Worm (Caenorhabditis elegans) whole organism, L3 larva: ENCODE data around the gene dis-3.
A peak's percentile ranks its signal among the peaks of the same experiment; 100 is the strongest.

Experiments
- R02D3.7 ChIP-seq: fragments of 150-350 bp; optimal IDR thresholded peaks from 2 replicates; lab custom pipeline; 2014; ENCODE audit warnings: missing biosample characterization, missing genetic modification characterization
- ZK546.5 ChIP-seq: sonication (generic microtip); optimal IDR thresholded peaks from 2 replicates; lab custom pipeline; 2017; ENCODE audit warnings: missing biosample characterization, missing genetic modification characterization
- aly-2 ChIP-seq: fragments of 150-350 bp; optimal IDR thresholded peaks from 2 replicates; lab custom pipeline; 2014; ENCODE audit warnings: missing biosample characterization, missing genetic modification characterization
- ama-1 ChIP-seq: fragments of 150-350 bp; optimal IDR thresholded peaks from 2 replicates; lab custom pipeline; 2018
- ceh-16 ChIP-seq: sonication (generic microtip); optimal IDR thresholded peaks from 2 replicates; lab custom pipeline; 2017; ENCODE audit warnings: missing biosample characterization, missing genetic modification characterization
- ceh-28 ChIP-seq: fragments of 150-350 bp; optimal IDR thresholded peaks from 2 replicates; lab custom pipeline; 2014; ENCODE audit warnings: missing biosample characterization, missing genetic modification reagents, missing genetic modification characterization
- ceh-82 ChIP-seq: fragments of 150-350 bp; optimal IDR thresholded peaks from 2 replicates; lab custom pipeline; 2014; ENCODE audit warnings: missing biosample characterization, missing genetic modification characterization
- ceh-9 ChIP-seq: sonication (generic microtip); optimal IDR thresholded peaks from 2 replicates; lab custom pipeline; 2018; ENCODE audit warnings: missing biosample characterization, missing genetic modification characterization
- daf-12 ChIP-seq: fragments of 150-350 bp; optimal IDR thresholded peaks from 2 replicates; lab custom pipeline; 2014; ENCODE audit warnings: missing biosample characterization, missing genetic modification reagents, missing genetic modification characterization
- egl-5 ChIP-seq: fragments of 150-350 bp; optimal IDR thresholded peaks from 2 replicates; lab custom pipeline; 2017; ENCODE audit warnings: missing biosample characterization, missing genetic modification reagents, missing genetic modification characterization, inconsistent platforms
- elt-2 ChIP-seq: sonication (generic microtip); optimal IDR thresholded peaks from 2 replicates; lab custom pipeline; 2016; ENCODE audit warnings: missing genetic modification reagents, mild to moderate bottlenecking, missing genetic modification characterization, missing compliant biosample characterization
- elt-3 ChIP-seq, 3 experiments: fragments of 150-350 bp in 1 of 3; sonication (generic microtip) in 2 of 3; optimal IDR thresholded peaks; 2 replicates in 2 of 3; 4 replicates in 1 of 3; lab custom pipeline; 2014 to 2017; ENCODE audit warnings: missing biosample characterization in 3 of 3, missing genetic modification characterization in 3 of 3
- eor-1 ChIP-seq, 2 experiments: fragments of 150-350 bp; optimal IDR thresholded peaks; 2 replicates each; lab custom pipeline; 2014 to 2018; ENCODE audit warnings: missing biosample characterization in 2 of 2, missing genetic modification characterization in 2 of 2
- fkh-2 ChIP-seq: fragments of 150-350 bp; optimal IDR thresholded peaks from 2 replicates; lab custom pipeline; 2014; ENCODE audit warnings: missing biosample characterization, missing genetic modification reagents, missing genetic modification characterization
- fos-1 ChIP-seq: fragments of 150-350 bp; optimal IDR thresholded peaks from 2 replicates; lab custom pipeline; 2014; ENCODE audit warnings: missing biosample characterization, missing genetic modification characterization
- hmg-11 ChIP-seq: sonication (generic microtip); optimal IDR thresholded peaks from 2 replicates; lab custom pipeline; 2016; ENCODE audit warnings: missing genetic modification characterization, missing compliant biosample characterization
- jun-1 ChIP-seq: fragments of 150-350 bp; optimal IDR thresholded peaks from 2 replicates; lab custom pipeline; 2014; ENCODE audit warnings: missing biosample characterization, missing genetic modification reagents, missing genetic modification characterization
- lin-15B ChIP-seq: fragments of 150-350 bp; optimal IDR thresholded peaks from 2 replicates; lab custom pipeline; 2014; ENCODE audit warnings: missing biosample characterization, missing genetic modification characterization
- lin-39 ChIP-seq: fragments of 150-350 bp; optimal IDR thresholded peaks from 2 replicates; lab custom pipeline; 2018; ENCODE audit warnings: missing biosample characterization, missing genetic modification reagents, missing genetic modification characterization
- lsy-12 ChIP-seq: sonication (generic microtip); optimal IDR thresholded peaks from 2 replicates; lab custom pipeline; 2016; ENCODE audit warnings: mild to moderate bottlenecking, missing genetic modification characterization, missing compliant biosample characterization
- mdl-1 ChIP-seq: fragments of 150-350 bp; optimal IDR thresholded peaks from 2 replicates; lab custom pipeline; 2014; ENCODE audit warnings: missing biosample characterization, missing genetic modification characterization
- nfya-1 ChIP-seq: sonication (generic microtip); optimal IDR thresholded peaks from 2 replicates; lab custom pipeline; 2017; ENCODE audit warnings: missing genetic modification characterization, mild to moderate bottlenecking, missing compliant biosample characterization, antibody characterized with exemption, moderate library complexity; ENCODE audit not compliant: insufficient read depth
- nhr-11 ChIP-seq: fragments of 150-350 bp; optimal IDR thresholded peaks from 2 replicates; lab custom pipeline; 2014; ENCODE audit warnings: missing biosample characterization, missing genetic modification characterization
- nhr-12 ChIP-seq: fragments of 150-350 bp; optimal IDR thresholded peaks from 2 replicates; lab custom pipeline; 2014; ENCODE audit warnings: missing biosample characterization, missing genetic modification characterization
- nhr-23 ChIP-seq: fragments of 150-350 bp; optimal IDR thresholded peaks from 2 replicates; lab custom pipeline; 2014; ENCODE audit warnings: missing biosample characterization, missing genetic modification reagents, missing genetic modification characterization
- nhr-237 ChIP-seq: fragments of 150-350 bp; optimal IDR thresholded peaks from 2 replicates; lab custom pipeline; 2014; ENCODE audit warnings: missing biosample characterization, missing genetic modification characterization
- nhr-25 ChIP-seq: sonication (generic microtip); optimal IDR thresholded peaks from 2 replicates; lab custom pipeline; 2017; ENCODE audit warnings: missing biosample characterization, missing genetic modification characterization
- nhr-28 ChIP-seq: fragments of 150-350 bp; optimal IDR thresholded peaks from 2 replicates; lab custom pipeline; 2014; ENCODE audit warnings: missing biosample characterization, missing genetic modification characterization
- nhr-43 ChIP-seq: sonication (generic microtip); optimal IDR thresholded peaks from 2 replicates; lab custom pipeline; 2016; ENCODE audit warnings: mild to moderate bottlenecking, missing genetic modification characterization, missing compliant biosample characterization; ENCODE audit not compliant: poor library complexity, severe bottlenecking
- nhr-67 ChIP-seq: fragments of 150-350 bp; optimal IDR thresholded peaks from 2 replicates; lab custom pipeline; 2014; ENCODE audit warnings: missing biosample characterization, missing genetic modification characterization
- nhr-76 ChIP-seq: fragments of 150-350 bp; sonication (generic microtip); optimal IDR thresholded peaks from 5 replicates; lab custom pipeline; 2014; ENCODE audit warnings: missing biosample characterization, missing genetic modification characterization
- nhr-77 ChIP-seq: fragments of 150-350 bp; optimal IDR thresholded peaks from 2 replicates; lab custom pipeline; 2014; ENCODE audit warnings: missing biosample characterization, missing genetic modification characterization
- pha-4 ChIP-seq: fragments of 150-350 bp; optimal IDR thresholded peaks from 2 replicates; lab custom pipeline; 2014; ENCODE audit warnings: missing biosample characterization, missing genetic modification reagents, missing genetic modification characterization
- pqm-1 ChIP-seq: fragments of 150-350 bp; optimal IDR thresholded peaks from 2 replicates; lab custom pipeline; 2017; ENCODE audit warnings: missing biosample characterization, missing genetic modification characterization, inconsistent platforms
- sea-2 ChIP-seq: fragments of 150-350 bp; sonication (generic microtip); optimal IDR thresholded peaks from 4 replicates; lab custom pipeline; 2014; ENCODE audit warnings: missing biosample characterization, missing genetic modification reagents, missing genetic modification characterization
- skn-1 ChIP-seq: fragments of 150-350 bp; optimal IDR thresholded peaks from 2 replicates; lab custom pipeline; 2014; ENCODE audit warnings: missing biosample characterization, missing genetic modification characterization
- snpc-4 ChIP-seq: fragments of 150-350 bp; optimal IDR thresholded peaks from 2 replicates; lab custom pipeline; 2014; ENCODE audit warnings: missing biosample characterization, missing genetic modification characterization
- tbx-2 ChIP-seq: sonication (generic microtip); optimal IDR thresholded peaks from 2 replicates; lab custom pipeline; 2016; ENCODE audit warnings: mild to moderate bottlenecking, missing genetic modification characterization, missing compliant biosample characterization
- unc-39 ChIP-seq: sonication (generic microtip); optimal IDR thresholded peaks from 4 replicates; lab custom pipeline; 2017; ENCODE audit warnings: missing biosample characterization, missing genetic modification characterization
- zag-1 ChIP-seq: fragments of 150-350 bp; optimal IDR thresholded peaks from 2 replicates; lab custom pipeline; 2014; ENCODE audit warnings: missing biosample characterization, missing genetic modification characterization
- ztf-11 ChIP-seq: fragments of 150-350 bp; optimal IDR thresholded peaks from 2 replicates; lab custom pipeline; 2014; ENCODE audit warnings: missing biosample characterization, missing genetic modification characterization
- ztf-4 ChIP-seq: fragments of 150-350 bp; optimal IDR thresholded peaks from 2 replicates; lab custom pipeline; 2014; ENCODE audit warnings: missing biosample characterization, missing genetic modification characterization

The dis-3 gene

DNA sequence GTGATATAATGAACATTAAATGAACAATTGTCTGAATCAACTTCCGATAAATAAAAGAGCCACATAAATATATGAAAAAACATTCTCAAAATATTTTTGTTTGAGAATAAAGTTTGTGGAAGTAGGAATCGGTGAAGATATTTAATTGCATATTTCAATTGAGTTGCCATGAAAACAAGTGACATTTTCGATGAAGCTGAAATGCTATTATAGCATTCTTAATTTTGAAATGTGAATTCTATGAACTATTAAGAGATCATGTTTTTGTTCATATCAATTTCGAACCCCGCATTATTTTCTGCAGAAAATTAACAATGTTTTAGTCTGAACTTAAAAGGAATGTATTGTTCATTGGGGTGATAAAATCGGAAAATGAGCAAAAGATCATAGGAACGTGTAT is 25.2 kb downstream of the dis-3 start, which contains the start of gene irld-21:
TSS of gene irld-21 (minus strand) at position 101 of the 400 bp plus-strand sequence.
- no peak for TF ChIP-seq ceh-28 (tag; lab: Kevin White, UChicago)
- TF ChIP-seq nfya-1 (tag; lab: Kevin White, UChicago): no peak
- TF ChIP-seq ceh-16 (tag; lab: Kevin White, UChicago): no peak
- no peak for TF ChIP-seq zag-1 (tag; lab: Kevin White, UChicago)
- no peak for TF ChIP-seq nhr-28
- no peak for TF ChIP-seq nhr-76
- TF ChIP-seq tbx-2: no peak

DNA sequence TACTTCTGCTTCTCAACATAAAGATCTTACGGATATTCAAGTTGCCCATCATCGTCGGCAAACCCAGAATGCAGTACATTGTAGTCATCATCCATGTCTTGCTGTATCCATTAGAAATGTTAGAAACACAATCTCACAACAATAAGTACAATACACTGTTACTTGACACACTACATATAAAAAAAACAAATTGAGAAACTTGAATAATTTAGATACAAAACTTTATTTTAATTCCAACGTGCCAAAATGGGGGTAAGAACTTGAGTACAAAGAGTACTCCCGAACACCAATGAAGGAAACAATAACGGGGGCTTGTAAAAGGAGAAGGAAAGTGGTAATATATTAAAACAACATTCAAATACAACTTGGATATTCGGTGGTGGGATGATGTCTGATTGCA is 29.5 kb downstream of the dis-3 start, which contains the start of gene ctf-18:
TSS of gene ctf-18 (minus strand) at position 101 of the 400 bp plus-strand sequence.
- no peak for TF ChIP-seq jun-1 (tag; lab: Kevin White, UChicago)
- no peak for TF ChIP-seq fkh-2 (tag; lab: Kevin White, UChicago)
- no peak for TF ChIP-seq nhr-23
- TF ChIP-seq tbx-2: no peak
- TF ChIP-seq R02D3.7 (tag; lab: Kevin White, UChicago): no peak
- no peak for TF ChIP-seq ztf-4 (tag; lab: Kevin White, UChicago)
- TF ChIP-seq nhr-43: no peak
- no peak for TF ChIP-seq ama-1 (lab: Kevin White, UChicago)
- TF ChIP-seq ZK546.5 (tag; lab: Kevin White, UChicago): no peak
- TF ChIP-seq hmg-11 (tag; lab: Kevin White, UChicago): no peak
- TF ChIP-seq ceh-82 (tag; lab: Kevin White, UChicago): no peak
- no peak for TF ChIP-seq nhr-76
- TF ChIP-seq lin-39 (tag; lab: Kevin White, UChicago): no peak
- no peak for TF ChIP-seq daf-12 (tag; lab: Kevin White, UChicago)
- TF ChIP-seq unc-39 (tag; lab: Kevin White, UChicago): no peak
- TF ChIP-seq nhr-67 (tag; lab: Kevin White, UChicago): no peak
- TF ChIP-seq eor-1 (tag; optimal IDR thresholded peaks at IDR 0.05; lab: Kevin White, UChicago): no peak

DNA sequence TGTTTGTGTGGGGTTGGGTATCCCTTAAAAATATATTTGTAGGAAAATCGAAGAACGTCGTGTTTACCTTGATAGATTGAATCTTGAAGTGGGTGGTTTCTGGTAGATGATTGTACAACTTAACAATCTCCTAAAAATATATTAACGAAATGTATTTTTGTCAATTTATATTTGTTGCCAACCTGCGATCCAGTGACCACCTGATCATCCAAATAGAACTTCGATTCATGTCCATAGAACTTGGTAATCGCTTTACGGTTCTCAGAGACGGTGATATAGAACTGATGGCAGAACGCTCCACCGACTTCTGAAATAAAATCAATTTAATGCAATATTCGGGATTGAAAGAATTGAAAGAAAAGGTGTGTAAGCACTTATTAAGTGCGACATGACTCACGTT is 31.4 kb downstream of the dis-3 start:
- TF ChIP-seq snpc-4 (tag; lab: Kevin White, UChicago) (no peak), ceh-16 (tag; lab: Kevin White, UChicago) (no peak), daf-12 (tag; lab: Kevin White, UChicago) (no peak), nhr-11 (no peak), zag-1 (tag; lab: Kevin White, UChicago) (no peak), sea-2 (no peak), hmg-11 (tag; lab: Kevin White, UChicago) (no peak), jun-1 (tag; lab: Kevin White, UChicago) (no peak), egl-5 (no peak), elt-3 (tag; optimal IDR thresholded peaks at IDR 0.05; lab: Kevin White, UChicago) (no peak), eor-1 (tag; optimal IDR thresholded peaks at IDR 0.05; lab: Kevin White, UChicago) (no peak), nhr-23 (no peak), nhr-77 (tag; lab: Kevin White, UChicago) (no peak), mdl-1 (tag; lab: Kevin White, UChicago) (no peak)

DNA sequence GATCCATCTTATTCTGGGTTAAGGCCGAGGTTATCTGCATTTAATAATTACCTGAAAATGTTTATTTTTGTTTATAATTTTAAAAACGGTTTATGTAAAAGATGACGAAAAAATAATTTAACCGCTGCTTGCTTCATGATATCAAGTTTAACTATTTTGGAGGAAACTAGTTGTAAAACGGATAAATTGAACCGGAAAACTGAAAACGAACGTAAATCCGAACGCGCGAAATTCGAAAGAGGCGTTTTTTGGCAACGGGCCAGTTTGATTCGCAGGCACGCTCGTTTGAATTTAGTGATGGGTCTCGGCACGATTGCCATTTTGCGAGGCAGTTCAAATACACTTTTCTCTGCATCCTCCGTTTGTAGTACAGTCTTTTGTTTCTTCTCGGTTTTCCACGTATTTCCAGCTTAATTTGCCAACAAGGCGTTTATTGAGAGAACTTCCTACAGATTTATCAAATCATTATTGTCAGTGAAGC is 31.9 kb downstream of the dis-3 start, which contains the start of the genes gtbp-1 and K08F4.3:
TSS of gene gtbp-1 (minus strand) at position 51 of the 481 bp plus-strand sequence.
TSS of gene K08F4.3 (plus strand) at position 352 of the 481 bp plus-strand sequence.
- TF ChIP-seq snpc-4 (tag; lab: Kevin White, UChicago) (peak; percentile 42), R02D3.7 (tag; lab: Kevin White, UChicago) (peak; percentile 20), jun-1 (tag; lab: Kevin White, UChicago) (no peak), lsy-12 (no peak), nhr-23 (no peak), nfya-1 (tag; lab: Kevin White, UChicago) (peak; percentile 90), nhr-25 (tag; lab: Kevin White, UChicago) (peak; percentile 81), pha-4 (tag; lab: Kevin White, UChicago) (peak; percentile 88), ceh-82 (tag; lab: Kevin White, UChicago) (peak; percentile 20), elt-3 (tag; optimal IDR thresholded peaks at IDR 0.05; lab: Kevin White, UChicago) (peak in 1 of 3 experiments; percentile 12), aly-2 (tag; lab: Kevin White, UChicago) (no peak), nhr-12 (no peak), daf-12 (tag; lab: Kevin White, UChicago) (no peak), ceh-28 (tag; lab: Kevin White, UChicago) (no peak), eor-1 (tag; optimal IDR thresholded peaks at IDR 0.05; lab: Kevin White, UChicago) (no peak), nhr-76 (no peak), pqm-1 (tag; lab: Kevin White, UChicago) (peak; percentile 28), elt-2 (tag; lab: Kevin White, UChicago) (peak; percentile 46), fos-1 (tag; lab: Kevin White, UChicago) (no peak), egl-5 (peak; percentile 94), lin-39 (tag; lab: Kevin White, UChicago) (peak; percentile 77), lin-15B (tag; lab: Kevin White, UChicago) (peak; percentile 94), ama-1 (lab: Kevin White, UChicago) (peak; percentile 23), skn-1 (tag; lab: Kevin White, UChicago) (no peak), tbx-2 (no peak), nhr-43 (peak; percentile 28), ztf-11 (no peak), nhr-237 (no peak), ZK546.5 (tag; lab: Kevin White, UChicago) (peak; percentile 51), ceh-9 (no peak), ztf-4 (tag; lab: Kevin White, UChicago) (no peak)
